Fruit fly (Drosophila melanogaster) whole organism, embryonic: ENCODE measurements around the gene TfIIA-S.

Experiments used
- Bdp1 ChIP-seq: fragments of 200-800 bp; sonication (Bioruptor generic); optimal IDR thresholded peaks from 3 replicates; lab custom pipeline; 2016; ENCODE audit warnings: missing biosample characterization, missing genetic modification characterization
- BtbVII ChIP-seq: fragments of 200-800 bp; sonication (Bioruptor generic); optimal IDR thresholded peaks from 3 replicates; lab custom pipeline; 2017; ENCODE audit warnings: missing biosample characterization, mild to moderate bottlenecking, missing genetic modification characterization
- CG10267 ChIP-seq: fragments of 200-800 bp; sonication (Bioruptor generic); optimal IDR thresholded peaks from 2 replicates; lab custom pipeline; 2018; ENCODE audit warnings: missing biosample characterization, mild to moderate bottlenecking, missing genetic modification characterization, moderate library complexity
- CG10366 ChIP-seq: fragments of 200-800 bp; sonication (Bioruptor generic); IDR thresholded peaks from 2 replicates; pipeline ENCODE4 v1.3.6; 2022; ENCODE audit warnings: missing biosample characterization, missing genetic modification characterization
- CG14050 ChIP-seq: fragments of 200-800 bp; sonication (Bioruptor generic); IDR thresholded peaks from 3 replicates; pipeline ENCODE4 v1.3.6; 2022; ENCODE audit warnings: missing biosample characterization, missing genetic modification characterization
- CG14965 ChIP-seq: fragments of 200-800 bp; sonication (Bioruptor generic); optimal IDR thresholded peaks from 2 replicates; lab custom pipeline; 2016; ENCODE audit warnings: missing biosample characterization, missing genetic modification characterization, borderline replicate concordance
- CG15073 ChIP-seq: fragments of 200-800 bp; sonication (Bioruptor generic); optimal IDR thresholded peaks from 2 replicates; lab custom pipeline; 2016; ENCODE audit warnings: missing biosample characterization, missing genetic modification characterization
- CG15696 ChIP-seq: fragments of 200-800 bp; sonication (Bioruptor generic); optimal IDR thresholded peaks from 2 replicates; lab custom pipeline; 2019; ENCODE audit warnings: missing biosample characterization, mild to moderate bottlenecking, missing genetic modification characterization, moderate library complexity
- CG17361 ChIP-seq: fragments of 200-800 bp; sonication (Bioruptor generic); IDR thresholded peaks from 3 replicates; pipeline ENCODE4 v1.3.6; 2022; ENCODE audit warnings: missing biosample characterization, missing genetic modification characterization
- CG2199 ChIP-seq: fragments of 200-800 bp; sonication (Bioruptor generic); IDR thresholded peaks from 3 replicates; pipeline ENCODE4 v1.3.6; 2022; ENCODE audit warnings: missing biosample characterization, missing genetic modification characterization
- CG3163 ChIP-seq: fragments of 200-800 bp; sonication (Bioruptor generic); optimal IDR thresholded peaks from 3 replicates; lab custom pipeline; 2016; ENCODE audit warnings: missing biosample characterization, missing genetic modification characterization
- CG32532 ChIP-seq: fragments of 200-800 bp; sonication (Bioruptor generic); IDR thresholded peaks from 2 replicates; pipeline ENCODE4 v1.3.6; 2022; ENCODE audit warnings: missing biosample characterization, missing genetic modification characterization
- CG34224 ChIP-seq: fragments of 200-800 bp; sonication (Bioruptor generic); IDR thresholded peaks from 3 replicates; pipeline ENCODE4 v1.3.6; 2022; ENCODE audit warnings: missing biosample characterization, missing genetic modification characterization; ENCODE audit not compliant: partially characterized antibody
- CG3726 ChIP-seq: fragments of 200-800 bp; sonication (Bioruptor generic); IDR thresholded peaks from 3 replicates; pipeline ENCODE4, ENCODE4 v1.3.6; 2022; ENCODE audit warnings: missing biosample characterization, missing genetic modification characterization
- CG4707 ChIP-seq: fragments of 200-800 bp; sonication (Bioruptor generic); optimal IDR thresholded peaks from 2 replicates; lab custom pipeline; 2018; ENCODE audit warnings: missing biosample characterization, mild to moderate bottlenecking, missing genetic modification characterization, moderate library complexity
- CG4854 ChIP-seq: fragments of 200-800 bp; sonication (Bioruptor generic); optimal IDR thresholded peaks from 2 replicates; lab custom pipeline; 2016; ENCODE audit warnings: missing biosample characterization, missing genetic modification characterization, inconsistent platforms
- CG6175 ChIP-seq: fragments of 200-800 bp; sonication (Bioruptor generic); IDR thresholded peaks from 3 replicates; pipeline ENCODE4 v1.3.6; 2022; ENCODE audit warnings: missing biosample characterization, missing genetic modification characterization
- CG7786 ChIP-seq: fragments of 200-800 bp; sonication (Bioruptor generic); optimal IDR thresholded peaks from 2 replicates; lab custom pipeline; 2016; ENCODE audit warnings: missing biosample characterization, missing genetic modification characterization
- CG7839 ChIP-seq: fragments of 200-800 bp; sonication (Bioruptor generic); optimal IDR thresholded peaks from 3 replicates; lab custom pipeline; 2018; ENCODE audit warnings: missing biosample characterization, mild to moderate bottlenecking, missing genetic modification characterization, moderate library complexity
- CG8290 ChIP-seq, 3 experiments: fragments of 200-800 bp; sonication (Bioruptor generic); optimal IDR thresholded peaks; 2 replicates each; lab custom pipeline; 2016 to 2019; ENCODE audit warnings: missing biosample characterization in 3 of 3, missing genetic modification characterization in 3 of 3, mild to moderate bottlenecking in 2 of 3, moderate library complexity in 1 of 3
- CTCF ChIP-seq: fragments of 200-800 bp; sonication (Bioruptor generic); optimal IDR thresholded peaks from 2 replicates; lab custom pipeline; 2017; ENCODE audit warnings: missing biosample characterization, mild to moderate bottlenecking, missing genetic modification characterization, moderate library complexity
- Dp ChIP-seq: fragments of 200-800 bp; sonication (Bioruptor generic); optimal IDR thresholded peaks from 2 replicates; lab custom pipeline; 2018; ENCODE audit warnings: missing biosample characterization, mild to moderate bottlenecking, missing genetic modification characterization, moderate library complexity
- Drgx ChIP-seq: fragments of 200-800 bp; sonication (Bioruptor generic); IDR thresholded peaks from 2 replicates; pipeline ENCODE4 v1.3.6; 2022; ENCODE audit warnings: missing biosample characterization, missing genetic modification characterization
- H15 ChIP-seq: fragments of 200-800 bp; sonication (Bioruptor generic); IDR thresholded peaks from 3 replicates; pipeline ENCODE4 v1.3.6; 2022; ENCODE audit warnings: missing biosample characterization, missing genetic modification characterization
- HLH3B ChIP-seq: fragments of 200-800 bp; sonication (Bioruptor generic); IDR thresholded peaks from 2 replicates; pipeline ENCODE4 v1.3.6; 2022; ENCODE audit warnings: missing biosample characterization, missing genetic modification characterization
- Hr51 ChIP-seq, 2 experiments: fragments of 200-800 bp; sonication (Bioruptor generic); optimal IDR thresholded peaks; 2 replicates in 1 of 2; 3 replicates in 1 of 2; lab custom pipeline; 2016 to 2018; ENCODE audit warnings: missing biosample characterization in 2 of 2, missing genetic modification characterization in 2 of 2, mild to moderate bottlenecking in 1 of 2, moderate library complexity in 1 of 2
- Lim3 ChIP-seq: fragments of 200-800 bp; sonication (Bioruptor generic); IDR thresholded peaks from 2 replicates; pipeline ENCODE4 v1.3.6; 2022; ENCODE audit warnings: missing biosample characterization, missing genetic modification characterization
- Mad ChIP-seq: fragments of 200-800 bp; sonication (Bioruptor generic); optimal IDR thresholded peaks from 2 replicates; lab custom pipeline; 2016; ENCODE audit warnings: missing biosample characterization, missing genetic modification characterization
- Meics ChIP-seq: fragments of 200-800 bp; sonication (Bioruptor generic); optimal IDR thresholded peaks from 2 replicates; lab custom pipeline; 2017; ENCODE audit warnings: missing biosample characterization, mild to moderate bottlenecking, missing genetic modification characterization
- Optix ChIP-seq: fragments of 200-800 bp; sonication (Bioruptor generic); IDR thresholded peaks from 3 replicates; pipeline ENCODE4 v1.3.6; 2022; ENCODE audit warnings: missing biosample characterization, missing genetic modification characterization
- Tbp ChIP-seq: fragments of >200 bp; optimal IDR thresholded peaks from 2 replicates; lab custom pipeline; 2018; ENCODE audit warnings: missing biosample characterization, missing genetic modification characterization
- Trl ChIP-seq, 3 experiments: fragments of >200 bp in 2 of 3; fragments of 200-800 bp in 1 of 3; sonication (Bioruptor generic) in 1 of 3; optimal IDR thresholded peaks; 2 replicates in 1 of 3; 3 replicates in 2 of 3; lab custom pipeline; 2016 to 2017; ENCODE audit warnings: missing biosample characterization in 1 of 3, missing genetic modification characterization in 1 of 3
- bab2 ChIP-seq: fragments of 200-800 bp; sonication (Bioruptor generic); optimal IDR thresholded peaks from 2 replicates; lab custom pipeline; 2016; ENCODE audit warnings: missing biosample characterization, missing genetic modification characterization
- chinmo ChIP-seq: fragments of 200-800 bp; sonication (Bioruptor generic); IDR thresholded peaks from 4 replicates; pipeline ENCODE4 v1.3.6; 2022; ENCODE audit warnings: missing biosample characterization, missing genetic modification characterization; ENCODE audit not compliant: partially characterized antibody
- corto ChIP-seq: fragments of 200-800 bp; sonication (Bioruptor generic); optimal IDR thresholded peaks from 2 replicates; lab custom pipeline; 2016; ENCODE audit warnings: missing biosample characterization, mild to moderate bottlenecking, missing genetic modification characterization, moderate library complexity
- cwo ChIP-seq: fragments of 200-800 bp; sonication (Bioruptor generic); optimal IDR thresholded peaks from 3 replicates; lab custom pipeline; 2017; ENCODE audit warnings: missing biosample characterization, missing genetic modification characterization, mild to moderate bottlenecking, moderate library complexity, missing genetic modification reagents
- fd96Cb ChIP-seq: fragments of 200-800 bp; sonication (Bioruptor generic); optimal IDR thresholded peaks from 2 replicates; lab custom pipeline; 2018; ENCODE audit warnings: missing biosample characterization, mild to moderate bottlenecking, missing genetic modification characterization, moderate library complexity
- gem ChIP-seq: fragments of 200-800 bp; sonication (Bioruptor generic); optimal IDR thresholded peaks from 2 replicates; lab custom pipeline; 2019; ENCODE audit warnings: missing biosample characterization, mild to moderate bottlenecking, missing genetic modification characterization, moderate library complexity
- ham ChIP-seq: fragments of 200-800 bp; sonication (Bioruptor generic); IDR thresholded peaks from 2 replicates; pipeline ENCODE4 v1.3.6; 2022; ENCODE audit warnings: missing biosample characterization, missing genetic modification characterization
- jing ChIP-seq: fragments of 200-800 bp; sonication (Bioruptor generic); optimal IDR thresholded peaks from 2 replicates; lab custom pipeline; 2018; ENCODE audit warnings: missing biosample characterization, mild to moderate bottlenecking, missing genetic modification characterization
- kay ChIP-seq: fragments of 200-800 bp; sonication (Bioruptor generic); optimal IDR thresholded peaks from 2 replicates; lab custom pipeline; 2016; ENCODE audit warnings: missing biosample characterization, missing genetic modification characterization
- onecut ChIP-seq: fragments of 200-800 bp; sonication (Bioruptor generic); IDR thresholded peaks from 2 replicates; pipeline ENCODE4 v1.3.6; 2022; ENCODE audit warnings: missing biosample characterization, missing genetic modification characterization
- p53 ChIP-seq: fragments of 200-800 bp; sonication (Bioruptor generic); optimal IDR thresholded peaks from 2 replicates; lab custom pipeline; 2016; ENCODE audit warnings: missing biosample characterization, missing genetic modification characterization
- pan ChIP-seq, 4 experiments: fragments of >200 bp in 3 of 4; fragments of 200-800 bp in 1 of 4; sonication (Bioruptor generic) in 1 of 4; optimal IDR thresholded peaks in 3 of 4; IDR thresholded peaks in 1 of 4; 2 replicates each; pipeline versions ENCODE4 v1.3.6 to Lab custom; 2017 to 2022; ENCODE audit warnings: missing biosample characterization in 2 of 4, missing genetic modification characterization in 2 of 4, mixed read lengths in 1 of 4
- pita ChIP-seq: fragments of 200-800 bp; sonication (Bioruptor generic); optimal IDR thresholded peaks from 2 replicates; lab custom pipeline; 2017; ENCODE audit warnings: missing biosample characterization, mild to moderate bottlenecking, missing genetic modification characterization
- slou ChIP-seq: fragments of 200-800 bp; sonication (Bioruptor generic); optimal IDR thresholded peaks from 3 replicates; lab custom pipeline; 2016; ENCODE audit warnings: missing biosample characterization, missing genetic modification characterization
- stc ChIP-seq: fragments of 200-800 bp; sonication (Bioruptor generic); IDR thresholded peaks from 2 replicates; pipeline ENCODE4 v1.3.6; 2022; ENCODE audit warnings: missing biosample characterization, missing genetic modification characterization

Gene TfIIA-S

dm6 chr3R:23888273-23889220, 2.3 kb downstream of the TfIIA-S start (continued):
- no peak for TF ChIP-seq Bdp1 (GFP tag; lab: Kevin White, UChicago)
- TF ChIP-seq Lim3: no peak
- TF ChIP-seq CG10267 (tag; lab: Kevin White, UChicago): no peak
- no peak for TF ChIP-seq CG7786
- TF ChIP-seq CG17361: no peak; the same call in 2 of the 3 replicates
- TF ChIP-seq Trl (optimal IDR thresholded peaks at IDR 0.05; lab: Kevin White, UChicago): no peak
- TF ChIP-seq Trl (GFP tag; optimal IDR thresholded peaks at IDR 0.05; lab: Kevin White, UChicago): peak; percentile 12
- TF ChIP-seq CG7839 (tag; lab: Kevin White, UChicago): peak; percentile 30
- no peak for TF ChIP-seq CG15073 (GFP tag; lab: Kevin White, UChicago)
- TF ChIP-seq p53 (GFP tag; lab: Kevin White, UChicago): no peak
- peak; percentile 57; the same call in 1 of the 2 replicates for TF ChIP-seq HLH3B
- no peak for TF ChIP-seq stc (GFP tag; lab: Robert Waterston, UW)
- TF ChIP-seq Optix: no peak
- TF ChIP-seq pita: no peak
- no peak for TF ChIP-seq CG3726
- no peak for TF ChIP-seq pan (optimal IDR thresholded peaks at IDR 0.05; lab: Kevin White, UChicago)
- TF ChIP-seq pan (GFP tag; optimal IDR thresholded peaks at IDR 0.05 in 1 of 2, IDR thresholded peaks at IDR 0.05 in 1 of 2): peak in 1 of 2 experiments; percentile 5
- TF ChIP-seq CG8290 (GFP tag; optimal IDR thresholded peaks at IDR 0.05; lab: Kevin White, UChicago): no peak
- peak in 1 of 2 experiments; percentile 21 for TF ChIP-seq CG8290 (tag; optimal IDR thresholded peaks at IDR 0.05; lab: Kevin White, UChicago)
- no peak for TF ChIP-seq CG4854
- peak; percentile 18; the same call in 1 of the 2 replicates for TF ChIP-seq CG32532 (GFP tag; lab: Robert Waterston, UW)
- TF ChIP-seq bab2 (GFP tag; lab: Kevin White, UChicago): no peak
- peak; percentile 31; the same call in 1 of the 2 replicates for TF ChIP-seq Drgx
- no peak for TF ChIP-seq CG6175
- no peak for TF ChIP-seq slou
- no peak; the same call in 1 of the 2 replicates for TF ChIP-seq CG10366 (GFP tag; lab: Robert Waterston, UW)
- peak in 1 of 2 experiments; percentile 30 for TF ChIP-seq Hr51 (GFP tag; optimal IDR thresholded peaks at IDR 0.05; lab: Kevin White, UChicago)
- TF ChIP-seq CG14050: 0 out of 3 replicates have a peak, but pooled peaks have one; percentile 11
- TF ChIP-seq CG4707: no peak
- no peak for TF ChIP-seq BtbVII (GFP tag; lab: Kevin White, UChicago)
- no peak for TF ChIP-seq H15 (GFP tag; lab: Robert Waterston, UW)
- peak; percentile 25 for TF ChIP-seq onecut
- TF ChIP-seq chinmo (GFP tag; lab: Robert Waterston, UW): 0 out of 4 replicates have a peak, but pooled peaks have one; percentile 26
- TF ChIP-seq CG3163: no peak
- TF ChIP-seq gem (tag; lab: Kevin White, UChicago): peak; percentile 57
- TF ChIP-seq ham (GFP tag; lab: Robert Waterston, UW): no peak
- TF ChIP-seq Mad: no peak
- TF ChIP-seq jing (GFP tag; lab: Kevin White, UChicago): peak; percentile 17
- TF ChIP-seq CTCF (GFP tag; lab: Kevin White, UChicago): no peak
- no peak for TF ChIP-seq kay (GFP tag; lab: Kevin White, UChicago)
- no peak for TF ChIP-seq Tbp (GFP tag; lab: Kevin White, UChicago)
- no peak for TF ChIP-seq CG14965
- peak; percentile 14 for TF ChIP-seq Meics (GFP tag; lab: Kevin White, UChicago)
- no peak for TF ChIP-seq CG15696 (tag; lab: Kevin White, UChicago)
- peak; percentile 21 for TF ChIP-seq fd96Cb
- TF ChIP-seq cwo (GFP tag; lab: Kevin White, UChicago): no peak
- TF ChIP-seq corto (GFP tag; lab: Kevin White, UChicago): peak; percentile 66
- TF ChIP-seq CG2199 (GFP tag; lab: Robert Waterston, UW): 0 out of 3 replicates have a peak, but pooled peaks have one; percentile 65
- TF ChIP-seq Dp (GFP tag; lab: Kevin White, UChicago): no peak
- no peak for TF ChIP-seq CG34224
